Worm (Caenorhabditis elegans): ENCODE results near the gene srbc-8.

DNA sequence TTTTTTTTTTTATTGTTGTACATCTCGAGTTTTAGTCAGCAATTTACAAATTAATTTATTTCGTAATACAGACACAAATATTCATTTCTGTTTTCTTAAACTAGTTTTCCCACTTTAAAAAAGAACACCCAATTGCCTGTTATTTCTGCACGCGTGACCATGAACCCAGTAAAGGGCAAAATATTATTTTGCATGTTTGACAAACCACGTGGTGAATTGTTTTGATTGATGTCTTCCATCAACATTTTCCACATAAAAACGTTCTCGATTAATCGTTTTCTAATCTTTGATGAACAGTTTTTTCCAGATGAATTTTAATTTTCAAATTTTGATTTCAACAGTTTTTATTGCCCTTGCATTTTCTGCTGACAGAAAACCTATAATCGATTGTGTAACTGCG lies 40.8 kb upstream of the srbc-8 start, which contains the start of gene C54F6.18:
- TF ChIP-seq ztf-23 (GFP tag; IDR thresholded peaks at IDR 0.05) (no peak), flt-1 (GFP tag; IDR thresholded peaks at IDR 0.05) (no peak), klf-2 (GFP tag; conservative IDR thresholded peaks at IDR 0.05) (no peak), T22C8.4 (GFP tag; IDR thresholded peaks at IDR 0.05) (no peak), med-1 (GFP tag; optimal IDR thresholded peaks at IDR 0.05; ENCODE audit: insufficient read depth) (no peak), tab-1 (GFP tag; IDR thresholded peaks at IDR 0.05) (no peak), ztf-29 (GFP tag; IDR thresholded peaks at IDR 0.05) (no peak), cog-1 (tag; optimal IDR thresholded peaks at IDR 0.05) (no peak)
